Worm (Caenorhabditis elegans): ENCODE results near the gene T21C9.11.
A peak's percentile ranks its signal among the peaks of the same experiment; 100 is the strongest.

T21C9.11 gene

DNA sequence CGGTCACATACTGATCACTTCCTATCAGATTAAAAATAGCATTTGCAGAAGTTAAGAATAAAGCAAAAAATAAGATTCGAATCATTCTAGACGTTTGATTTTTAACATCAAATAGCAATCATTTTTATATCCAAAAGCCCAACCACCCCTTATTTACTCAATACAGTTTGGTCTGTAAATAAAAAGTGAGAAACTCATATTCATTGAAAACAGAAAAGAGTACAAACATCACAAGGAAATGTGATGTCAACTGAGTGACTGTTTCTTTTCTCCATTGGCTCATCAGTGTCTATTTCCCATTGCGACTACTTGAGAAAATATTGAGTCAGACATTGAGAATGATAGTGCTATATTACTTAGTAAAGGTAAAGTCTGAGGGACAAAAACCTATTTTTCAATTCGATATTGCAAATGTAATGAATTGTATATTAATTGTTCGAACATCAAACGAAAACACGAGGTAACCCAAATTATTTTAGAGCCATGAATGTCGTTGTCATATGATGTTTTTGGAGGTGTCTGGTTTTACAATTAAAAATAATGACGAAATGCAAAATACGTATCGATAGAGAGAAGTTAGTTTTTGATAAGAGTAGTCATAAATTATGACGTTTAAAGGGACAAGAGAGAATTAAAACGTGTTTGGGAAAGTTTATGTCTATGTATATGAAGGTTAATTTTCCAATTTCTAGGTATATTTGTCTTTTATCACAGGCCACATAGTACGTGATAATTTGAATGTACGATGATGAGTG lies 4.8 kb downstream of the T21C9.11 start, which contains the start of gene ttr-23:
Gene ttr-23 (minus strand): TSS at position 87 of the 755 bp plus-strand sequence.
- TF ChIP-seq lsy-2 (tag; optimal IDR thresholded peaks at IDR 0.05) (no peak), crh-2 (tag; optimal IDR thresholded peaks at IDR 0.05) (peak; percentile 32), nhr-21 (tag; optimal IDR thresholded peaks at IDR 0.05) (no peak), ceh-82 (tag; optimal IDR thresholded peaks at IDR 0.05) (no peak), sma-3 (GFP tag; optimal IDR thresholded peaks at IDR 0.05) (no peak), ama-1 (optimal IDR thresholded peaks at IDR 0.05) (no peak), aly-2 (tag; optimal IDR thresholded peaks at IDR 0.05) (no peak), fos-1 (tag; optimal IDR thresholded peaks at IDR 0.05) (peak; percentile 44), dmd-4 (tag; optimal IDR thresholded peaks at IDR 0.05) (no peak), ZK546.5 (tag; optimal IDR thresholded peaks at IDR 0.05) (no peak), ztf-4 (tag; optimal IDR thresholded peaks at IDR 0.05) (no peak), nhr-10 (tag; optimal IDR thresholded peaks at IDR 0.05) (no peak), nhr-23 (tag; optimal IDR thresholded peaks at IDR 0.05) (no peak), skn-1 (tag; optimal IDR thresholded peaks at IDR 0.05) (no peak), nhr-77 (tag; optimal IDR thresholded peaks at IDR 0.05) (no peak), nhr-237 (tag; optimal IDR thresholded peaks at IDR 0.05) (no peak), ztf-11 (tag; optimal IDR thresholded peaks at IDR 0.05) (no peak), elt-1 (tag; optimal IDR thresholded peaks at IDR 0.05) (no peak), elt-3 (tag; optimal IDR thresholded peaks at IDR 0.05) (no peak), zag-1 (tag; optimal IDR thresholded peaks at IDR 0.05) (no peak), nhr-129 (tag; optimal IDR thresholded peaks at IDR 0.05) (peak; percentile 54), R02D3.7 (tag; optimal IDR thresholded peaks at IDR 0.05) (no peak), ceh-16 (tag; optimal IDR thresholded peaks at IDR 0.05) (no peak), alr-1 (tag; optimal IDR thresholded peaks at IDR 0.05) (no peak), egl-27 (tag; optimal IDR thresholded peaks at IDR 0.05) (no peak), F13H6.1 (tag; optimal IDR thresholded peaks at IDR 0.05) (no peak)

DNA sequence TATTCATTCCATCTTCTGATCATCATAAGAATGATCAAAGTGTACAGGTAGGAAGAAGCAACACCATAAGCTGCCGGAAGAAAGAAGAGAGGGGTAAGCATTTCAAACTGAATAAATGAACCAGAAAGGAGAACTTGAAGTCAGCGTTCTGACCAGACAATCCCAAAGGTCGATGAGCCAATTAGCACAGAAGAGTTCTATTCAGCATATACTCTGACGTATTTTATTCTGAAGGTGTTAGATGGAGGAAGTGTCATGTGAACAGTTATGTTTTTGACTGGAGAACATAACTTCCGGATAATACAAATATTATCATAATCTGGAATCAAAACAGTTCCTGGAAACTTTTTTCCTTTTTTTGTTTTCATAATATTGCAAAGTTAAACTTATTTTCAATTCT lies 6.0 kb downstream of the T21C9.11 start, which contains the start of gene srg-32:
Gene srg-32 (minus strand): TSS at position 101 of the 400 bp plus-strand sequence.
- TF ChIP-seq C34F6.9 (tag; optimal IDR thresholded peaks at IDR 0.05): no peak
- TF ChIP-seq skn-1 (tag; optimal IDR thresholded peaks at IDR 0.05): no peak
- no peak for TF ChIP-seq nhr-6 (tag; optimal IDR thresholded peaks at IDR 0.05)
- TF ChIP-seq ceh-16 (tag; optimal IDR thresholded peaks at IDR 0.05): no peak
- no peak for TF ChIP-seq gmeb-1 (tag; optimal IDR thresholded peaks at IDR 0.05)
- no peak for TF ChIP-seq fos-1 (tag; optimal IDR thresholded peaks at IDR 0.05)
- no peak for TF ChIP-seq R02D3.7 (tag; optimal IDR thresholded peaks at IDR 0.05)
- no peak for TF ChIP-seq nhr-237 (tag; optimal IDR thresholded peaks at IDR 0.05)
- TF ChIP-seq nhr-10 (tag; optimal IDR thresholded peaks at IDR 0.05): no peak
- TF ChIP-seq sem-4 (tag; optimal IDR thresholded peaks at IDR 0.05): no peak
- TF ChIP-seq blmp-1 (tag; optimal IDR thresholded peaks at IDR 0.05; ENCODE audit: insufficient read depth): no peak
- no peak for TF ChIP-seq unc-55 (GFP tag; optimal IDR thresholded peaks at IDR 0.05)
- TF ChIP-seq ceh-82 (tag; optimal IDR thresholded peaks at IDR 0.05): no peak
- no peak for TF ChIP-seq elt-3 (tag; optimal IDR thresholded peaks at IDR 0.05)
- no peak for TF ChIP-seq mab-5 (tag; optimal IDR thresholded peaks at IDR 0.05)

DNA sequence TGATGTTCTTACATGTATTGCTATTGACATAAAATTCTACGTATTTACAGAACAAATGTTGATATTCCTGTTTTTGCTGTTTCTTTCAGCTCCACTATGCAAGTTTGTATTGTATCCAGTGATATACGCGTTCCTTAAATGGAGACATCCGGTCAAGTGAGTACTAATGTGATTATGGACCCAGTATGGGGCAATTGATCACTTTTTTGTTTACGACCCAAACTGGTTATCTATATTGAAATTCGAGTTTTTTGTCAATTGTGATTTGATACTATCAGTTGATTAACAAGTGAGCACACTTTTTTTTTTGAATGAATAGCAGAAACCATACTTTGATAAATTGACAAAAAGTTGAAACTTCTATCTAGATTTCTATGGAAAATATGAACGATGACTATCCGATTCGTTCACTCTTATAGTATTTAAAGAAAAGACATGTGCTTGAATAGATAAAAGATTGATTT lies 12.8 kb downstream of the T21C9.11 start, which contains the start of gene T21C9.6:
Gene T21C9.6 (plus strand): TSS at position 51 of the 464 bp plus-strand sequence.
- no peak for TF ChIP-seq alr-1 (tag; optimal IDR thresholded peaks at IDR 0.05)
- TF ChIP-seq fos-1 (tag; optimal IDR thresholded peaks at IDR 0.05): peak; percentile 30

DNA sequence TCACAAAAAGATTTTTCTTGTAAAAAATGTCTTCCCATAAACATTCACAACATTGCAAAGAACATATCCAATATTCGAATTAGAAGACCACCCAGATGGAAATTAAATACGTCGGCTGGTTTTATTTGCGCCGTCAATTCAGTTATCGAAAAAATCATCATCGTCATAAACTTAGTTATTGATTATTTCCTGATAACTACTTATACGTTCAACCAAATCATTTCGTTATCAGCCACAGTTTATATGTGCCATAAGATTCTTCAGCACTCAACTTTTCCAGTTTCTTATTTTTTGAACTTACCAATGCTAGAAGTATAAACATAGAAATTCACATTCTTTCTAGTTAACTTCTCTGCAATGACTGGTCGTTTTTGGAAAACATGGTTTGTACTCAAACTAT lies 14.1 kb downstream of the T21C9.11 start:
- TF ChIP-seq mdl-1 (tag; optimal IDR thresholded peaks at IDR 0.05) (no peak), sma-9 (GFP tag; optimal IDR thresholded peaks at IDR 0.05) (peak; percentile 32), sma-9 (tag; optimal IDR thresholded peaks at IDR 0.05) (no peak), dmd-4 (tag; optimal IDR thresholded peaks at IDR 0.05) (no peak), crh-2 (tag; optimal IDR thresholded peaks at IDR 0.05) (peak; percentile 23), unc-39 (tag; optimal IDR thresholded peaks at IDR 0.05) (no peak), F13H6.1 (tag; optimal IDR thresholded peaks at IDR 0.05) (no peak), nhr-237 (tag; optimal IDR thresholded peaks at IDR 0.05) (no peak), lin-11 (tag; optimal IDR thresholded peaks at IDR 0.05) (no peak), fos-1 (tag; optimal IDR thresholded peaks at IDR 0.05) (peak; percentile 83), nhr-23 (tag; optimal IDR thresholded peaks at IDR 0.05) (no peak), ztf-11 (tag; optimal IDR thresholded peaks at IDR 0.05) (no peak), mab-5 (tag; optimal IDR thresholded peaks at IDR 0.05) (no peak), skn-1 (tag; optimal IDR thresholded peaks at IDR 0.05) (peak; percentile 46), nhr-21 (tag; optimal IDR thresholded peaks at IDR 0.05) (no peak), aly-2 (tag; optimal IDR thresholded peaks at IDR 0.05) (no peak), alr-1 (tag; optimal IDR thresholded peaks at IDR 0.05) (no peak), ztf-1 (GFP tag; conservative IDR thresholded peaks at IDR 0.05) (no peak), snpc-4 (tag; optimal IDR thresholded peaks at IDR 0.05) (no peak), gmeb-1 (tag; optimal IDR thresholded peaks at IDR 0.05) (peak; percentile 5), ZK546.5 (tag; optimal IDR thresholded peaks at IDR 0.05) (no peak), lin-39 (tag; optimal IDR thresholded peaks at IDR 0.05) (no peak)
